Fruit fly (Drosophila melanogaster) whole organism, embryonic: ENCODE measurements around the gene Nasp.
A peak's percentile ranks its signal among the peaks of the same experiment; 100 is the strongest.

Source experiments
- Adf1 ChIP-seq: fragments of 200-800 bp; sonication (Bioruptor generic); IDR thresholded peaks from 2 replicates; pipeline ENCODE4 v1.3.6; 2022; ENCODE audit warnings: missing biosample characterization, missing genetic modification characterization
- Bdp1 ChIP-seq: fragments of 200-800 bp; sonication (Bioruptor generic); optimal IDR thresholded peaks from 3 replicates; lab custom pipeline; 2016; ENCODE audit warnings: missing biosample characterization, missing genetic modification characterization
- Bteb2 ChIP-seq: fragments of 200-800 bp; sonication (Bioruptor generic); optimal IDR thresholded peaks from 2 replicates; lab custom pipeline; 2016; ENCODE audit warnings: missing biosample characterization, missing genetic modification characterization
- CG10209 ChIP-seq: fragments of 200-800 bp; sonication (Bioruptor generic); optimal IDR thresholded peaks from 3 replicates; lab custom pipeline; 2017; ENCODE audit warnings: missing biosample characterization, mild to moderate bottlenecking, missing genetic modification characterization, missing genetic modification reagents
- CG10274 ChIP-seq: fragments of 200-800 bp; sonication (Bioruptor generic); optimal IDR thresholded peaks from 3 replicates; lab custom pipeline; 2017; ENCODE audit warnings: missing biosample characterization, mild to moderate bottlenecking, missing genetic modification characterization
- CG11696 ChIP-seq: fragments of 200-800 bp; sonication (Bioruptor generic); IDR thresholded peaks from 2 replicates; pipeline ENCODE4 v1.3.6; 2022; ENCODE audit warnings: missing biosample characterization, missing genetic modification characterization
- CG12071 ChIP-seq: fragments of 200-800 bp; sonication (Bioruptor generic); optimal IDR thresholded peaks from 3 replicates; lab custom pipeline; 2018; ENCODE audit warnings: missing biosample characterization, mild to moderate bottlenecking, missing genetic modification characterization
- CG12155 ChIP-seq: fragments of 200-800 bp; sonication (Bioruptor generic); optimal IDR thresholded peaks from 3 replicates; lab custom pipeline; 2016; ENCODE audit warnings: missing biosample characterization, missing genetic modification characterization
- CG14014 ChIP-seq: fragments of 200-800 bp; sonication (Bioruptor generic); IDR thresholded peaks from 2 replicates; pipeline ENCODE4 v1.3.6; 2022; ENCODE audit warnings: missing biosample characterization, missing genetic modification characterization
- CG15269 ChIP-seq: fragments of 200-800 bp; sonication (Bioruptor generic); optimal IDR thresholded peaks from 2 replicates; lab custom pipeline; 2018; ENCODE audit warnings: missing biosample characterization, mild to moderate bottlenecking, missing genetic modification characterization, moderate library complexity
- CG15479 ChIP-seq: fragments of 200-800 bp; sonication (Bioruptor generic); optimal IDR thresholded peaks from 3 replicates; lab custom pipeline; 2019; ENCODE audit warnings: missing biosample characterization, mild to moderate bottlenecking, missing genetic modification characterization, moderate library complexity
- CG32772 ChIP-seq: fragments of 200-800 bp; sonication (Bioruptor generic); IDR thresholded peaks from 2 replicates; pipeline ENCODE4 v1.3.6; 2022; ENCODE audit warnings: missing biosample characterization, missing genetic modification characterization
- CG3995 ChIP-seq: fragments of 200-800 bp; sonication (Bioruptor generic); optimal IDR thresholded peaks from 3 replicates; lab custom pipeline; 2016; ENCODE audit warnings: missing biosample characterization, missing genetic modification characterization
- CG5953 ChIP-seq: fragments of 200-800 bp; sonication (Bioruptor generic); IDR thresholded peaks from 2 replicates; pipeline ENCODE4 v1.3.6; 2022; ENCODE audit warnings: missing biosample characterization, missing genetic modification characterization
- CG6654 ChIP-seq: fragments of 200-800 bp; sonication (Bioruptor generic); optimal IDR thresholded peaks from 2 replicates; lab custom pipeline; 2017; ENCODE audit warnings: missing biosample characterization, mild to moderate bottlenecking, missing genetic modification characterization
- CG7745 ChIP-seq: fragments of 200-800 bp; sonication (Bioruptor generic); optimal IDR thresholded peaks from 2 replicates; lab custom pipeline; 2018; ENCODE audit warnings: missing biosample characterization, mild to moderate bottlenecking, missing genetic modification characterization, moderate library complexity
- CG7928 ChIP-seq: fragments of 200-800 bp; sonication (Bioruptor generic); optimal IDR thresholded peaks from 2 replicates; lab custom pipeline; 2017; ENCODE audit warnings: missing biosample characterization, mild to moderate bottlenecking, missing genetic modification characterization
- CG8281 ChIP-seq: fragments of 200-800 bp; sonication (Bioruptor generic); optimal IDR thresholded peaks from 2 replicates; lab custom pipeline; 2018; ENCODE audit warnings: missing biosample characterization, mild to moderate bottlenecking, missing genetic modification characterization, moderate library complexity
- CG9876 ChIP-seq: fragments of 200-800 bp; sonication (Bioruptor generic); optimal IDR thresholded peaks from 2 replicates; lab custom pipeline; 2016; ENCODE audit warnings: missing biosample characterization, missing genetic modification characterization
- CoRest ChIP-seq: fragments of 200-800 bp; sonication (Bioruptor generic); optimal IDR thresholded peaks from 3 replicates; lab custom pipeline; 2018; ENCODE audit warnings: missing biosample characterization, mild to moderate bottlenecking, missing genetic modification characterization, moderate library complexity
- E2f2 ChIP-seq: fragments of 200-800 bp; sonication (Bioruptor generic); IDR thresholded peaks from 2 replicates; pipeline ENCODE4 v1.3.6; 2022; ENCODE audit warnings: missing biosample characterization, missing genetic modification characterization
- ERR ChIP-seq: fragments of 200-800 bp; sonication (Bioruptor generic); optimal IDR thresholded peaks from 2 replicates; lab custom pipeline; 2016; ENCODE audit warnings: missing biosample characterization, missing genetic modification characterization
- Elba2 ChIP-seq: fragments of 200-800 bp; sonication (Bioruptor generic); optimal IDR thresholded peaks from 3 replicates; lab custom pipeline; 2016; ENCODE audit warnings: missing biosample characterization, missing genetic modification characterization
- Ets65A ChIP-seq: fragments of 200-800 bp; sonication (Bioruptor generic); peaks from one replicate; lab custom pipeline; 2016; ENCODE audit warnings: missing biosample characterization, missing genetic modification characterization
- Hmx ChIP-seq: fragments of 200-800 bp; sonication (Bioruptor generic); optimal IDR thresholded peaks from 2 replicates; lab custom pipeline; 2016; ENCODE audit warnings: missing biosample characterization, missing genetic modification characterization
- MTF-1 ChIP-seq: fragments of 200-800 bp; sonication (Bioruptor generic); optimal IDR thresholded peaks from 2 replicates; lab custom pipeline; 2018; ENCODE audit warnings: missing biosample characterization, mild to moderate bottlenecking, missing genetic modification characterization, borderline replicate concordance
- Mad ChIP-seq: fragments of 200-800 bp; sonication (Bioruptor generic); optimal IDR thresholded peaks from 2 replicates; lab custom pipeline; 2016; ENCODE audit warnings: missing biosample characterization, missing genetic modification characterization
- Meics ChIP-seq: fragments of 200-800 bp; sonication (Bioruptor generic); optimal IDR thresholded peaks from 2 replicates; lab custom pipeline; 2017; ENCODE audit warnings: missing biosample characterization, mild to moderate bottlenecking, missing genetic modification characterization
- Myb ChIP-seq: fragments of 200-800 bp; sonication (Bioruptor generic); optimal IDR thresholded peaks from 2 replicates; lab custom pipeline; 2016; ENCODE audit warnings: missing biosample characterization, missing genetic modification characterization
- NC2β ChIP-seq: fragments of 200-800 bp; sonication (Bioruptor generic); optimal IDR thresholded peaks from 2 replicates; lab custom pipeline; 2016; ENCODE audit warnings: missing biosample characterization, missing genetic modification characterization
- ash1 ChIP-seq: fragments of 200-800 bp; sonication (Bioruptor generic); optimal IDR thresholded peaks from 2 replicates; lab custom pipeline; 2018; ENCODE audit warnings: missing biosample characterization, mild to moderate bottlenecking, missing genetic modification characterization
- croc ChIP-seq: fragments of 200-800 bp; sonication (Bioruptor generic); conservative IDR thresholded peaks from 3 replicates; pipeline ENCODE4 v1.3.6; 2022; ENCODE audit warnings: missing biosample characterization, missing genetic modification characterization
- cwo ChIP-seq: fragments of 200-800 bp; sonication (Bioruptor generic); optimal IDR thresholded peaks from 3 replicates; lab custom pipeline; 2017; ENCODE audit warnings: missing biosample characterization, missing genetic modification characterization, mild to moderate bottlenecking, moderate library complexity, missing genetic modification reagents
- dan ChIP-seq: fragments of 200-800 bp; sonication (Bioruptor generic); IDR thresholded peaks from 2 replicates; pipeline ENCODE4 v1.3.6; 2022; ENCODE audit warnings: missing biosample characterization, missing genetic modification characterization
- esg ChIP-seq: fragments of 200-800 bp; sonication (Bioruptor generic); conservative IDR thresholded peaks from 2 replicates; pipeline ENCODE4 v1.3.6; 2022; ENCODE audit warnings: missing biosample characterization, missing genetic modification characterization
- ewg ChIP-seq: fragments of 200-800 bp; sonication (Bioruptor generic); optimal IDR thresholded peaks from 3 replicates; lab custom pipeline; 2017; ENCODE audit warnings: mild to moderate bottlenecking, missing biosample characterization, missing genetic modification reagents, missing genetic modification characterization
- ind ChIP-seq: fragments of 200-800 bp; sonication (Bioruptor generic); optimal IDR thresholded peaks from 3 replicates; lab custom pipeline; 2016; ENCODE audit warnings: missing biosample characterization, missing genetic modification characterization
- oc ChIP-seq: fragments of 200-800 bp; sonication (Bioruptor generic); optimal IDR thresholded peaks from 2 replicates; lab custom pipeline; 2018; ENCODE audit warnings: missing biosample characterization, mild to moderate bottlenecking, missing genetic modification characterization, moderate library complexity
- odd ChIP-seq: fragments of 200-800 bp; sonication (Bioruptor generic); optimal IDR thresholded peaks from 2 replicates; lab custom pipeline; 2017; ENCODE audit warnings: missing biosample characterization, mild to moderate bottlenecking, missing genetic modification characterization
- pros ChIP-seq: fragments of 200-800 bp; sonication (Bioruptor generic); optimal IDR thresholded peaks from 3 replicates; lab custom pipeline; 2019; ENCODE audit warnings: missing biosample characterization, mild to moderate bottlenecking, missing genetic modification characterization, moderate library complexity
- repo ChIP-seq: fragments of 200-800 bp; sonication (Bioruptor generic); optimal IDR thresholded peaks from 2 replicates; lab custom pipeline; 2016; ENCODE audit warnings: missing biosample characterization, missing genetic modification characterization
- sima ChIP-seq: fragments of 200-800 bp; sonication (Bioruptor generic); optimal IDR thresholded peaks from 2 replicates; lab custom pipeline; 2016; ENCODE audit warnings: missing biosample characterization, missing genetic modification characterization
- tll ChIP-seq, 2 experiments: fragments of 200-800 bp in 1 of 2; fragments of >200 bp in 1 of 2; sonication (Bioruptor generic) in 1 of 2; optimal IDR thresholded peaks; 2 replicates each; lab custom pipeline; 2017 to 2019; ENCODE audit warnings: missing biosample characterization in 2 of 2, missing genetic modification characterization in 2 of 2, mild to moderate bottlenecking in 1 of 2, moderate library complexity in 1 of 2
- zen ChIP-seq: fragments of 200-800 bp; sonication (Bioruptor generic); optimal IDR thresholded peaks from 3 replicates; lab custom pipeline; 2018; ENCODE audit warnings: missing biosample characterization, mild to moderate bottlenecking, missing genetic modification characterization, moderate library complexity
- zfh1 ChIP-seq: fragments of 200-800 bp; sonication (Bioruptor generic); IDR thresholded peaks from 3 replicates; pipeline ENCODE4 v1.3.6; 2022; ENCODE audit warnings: missing biosample characterization, missing genetic modification characterization

Nasp gene

dm6 chr3R:8747134-8747870, at the start of gene Nasp, which contains the start of gene CG9801 (continued):
- TF ChIP-seq Bdp1 (GFP tag; lab: Kevin White, UChicago) (peak; percentile 9), oc (tag; lab: Kevin White, UChicago) (no peak), cwo (GFP tag; lab: Kevin White, UChicago) (no peak), Hmx (GFP tag; lab: Kevin White, UChicago) (no peak), zfh1 (peak; percentile 29; the same call in 1 of the 3 replicates), odd (no peak), CG10274 (GFP tag; lab: Kevin White, UChicago) (no peak), CG3995 (peak; percentile 67), Elba2 (GFP tag; lab: Kevin White, UChicago) (no peak), CG7745 (no peak), ind (GFP tag; lab: Kevin White, UChicago) (peak; percentile 19), ash1 (no peak), CG14014 (GFP tag; lab: Robert Waterston, UW) (no peak), pros (GFP tag; lab: Kevin White, UChicago) (peak; percentile 2), CoRest (peak; percentile 44), MTF-1 (GFP tag; lab: Kevin White, UChicago) (no peak), CG11696 (0 out of 2 replicates have a peak, but pooled peaks have one; percentile 6), repo (GFP tag; lab: Kevin White, UChicago) (peak; percentile 31), Meics (GFP tag; lab: Kevin White, UChicago) (no peak), croc (no peak), CG5953 (GFP tag; lab: Robert Waterston, UW) (no peak), dan (GFP tag; lab: Robert Waterston, UW) (no peak), NC2β (GFP tag; lab: Kevin White, UChicago) (peak; percentile 62), CG32772 (GFP tag; lab: Robert Waterston, UW) (0 out of 2 replicates have a peak, but pooled peaks have one; percentile 29), Mad (peak; percentile 25), Ets65A (GFP tag; lab: Kevin White, UChicago) (peak; percentile 49), Adf1 (GFP tag; lab: Robert Waterston, UW) (no peak), CG7928 (GFP tag; lab: Kevin White, UChicago) (peak; percentile 22), CG9876 (peak; percentile 41), Bteb2 (peak; percentile 36), Myb (GFP tag; lab: Kevin White, UChicago) (peak; percentile 84), CG8281 (tag; lab: Kevin White, UChicago) (no peak), E2f2 (GFP tag; lab: Robert Waterston, UW) (peak; percentile 88), CG6654 (no peak), sima (GFP tag; lab: Kevin White, UChicago) (no peak), CG12155 (peak; percentile 20), ERR (peak; percentile 7), CG12071 (GFP tag; lab: Kevin White, UChicago) (peak; percentile 51), esg (no peak), ewg (GFP tag; lab: Kevin White, UChicago) (no peak)

- no peak for TF ChIP-seq Bteb2
- peak; percentile 88 for TF ChIP-seq CG15479
- TF ChIP-seq CG10209 (GFP tag; lab: Kevin White, UChicago), result no peak
- no peak for TF ChIP-seq CG15269 (tag; lab: Kevin White, UChicago)
- TF ChIP-seq tll (GFP tag; optimal IDR thresholded peaks at IDR 0.05; lab: Kevin White, UChicago), result peak in 1 of 2 experiments; percentile 93
- TF ChIP-seq zen (tag; lab: Kevin White, UChicago), result peak; percentile 76
Measured at dm6 chr3R:8699230-8699629, 48.4 kb upstream of the Nasp start.
